Fruit fly (Drosophila melanogaster): ENCODE measurements around the gene ND-ASHI.

The ND-ASHI gene

dm6 chrX:6702028-6702433, 23.1 kb upstream of the ND-ASHI start (continued):
- TF ChIP-seq CG10462 (GFP tag; optimal IDR thresholded peaks at IDR 0.05) (peak; percentile 36), CG12071 (GFP tag; optimal IDR thresholded peaks at IDR 0.05) (peak; percentile 52), CG16779 (GFP tag; IDR thresholded peaks at IDR 0.05) (no peak), Dbx (GFP tag; IDR thresholded peaks at IDR 0.05) (no peak), CG6272 (GFP tag; IDR thresholded peaks at IDR 0.05) (0 out of 2 replicates have a peak, but pooled peaks have one; percentile 40), gfzf (GFP tag; optimal IDR thresholded peaks at IDR 0.05) (no peak), repo (GFP tag; optimal IDR thresholded peaks at IDR 0.05) (peak; percentile 33), MTF-1 (GFP tag; optimal IDR thresholded peaks at IDR 0.05; ENCODE audit: borderline replicate concordance) (peak; percentile 29), ap (GFP tag; IDR thresholded peaks at IDR 0.05) (0 out of 2 replicates have a peak, but pooled peaks have one; percentile 25), toy (GFP tag; IDR thresholded peaks at IDR 0.05) (no peak), CG13894 (tag; optimal IDR thresholded peaks at IDR 0.05) (no peak), wdn (GFP tag; IDR thresholded peaks at IDR 0.05) (no peak), Bdp1 (GFP tag; optimal IDR thresholded peaks at IDR 0.05) (no peak), p53 (GFP tag; optimal IDR thresholded peaks at IDR 0.05) (no peak), pho (GFP tag; optimal IDR thresholded peaks at IDR 0.05) (no peak), stwl (tag; optimal IDR thresholded peaks at IDR 0.05) (no peak), CG1233 (GFP tag; optimal IDR thresholded peaks at IDR 0.05) (peak; percentile 46), NC2β (GFP tag; optimal IDR thresholded peaks at IDR 0.05) (no peak), croc (GFP tag; conservative IDR thresholded peaks at IDR 0.05) (peak; percentile 60; the same call in 1 of the 3 replicates), CG13287 (GFP tag; IDR thresholded peaks at IDR 0.05; ENCODE audit: partially characterized antibody) (no peak), Xrp1 (GFP tag; IDR thresholded peaks at IDR 0.05) (peak; percentile 82), Lpt (GFP tag; optimal IDR thresholded peaks at IDR 0.05) (no peak), CG16863 (GFP tag; optimal IDR thresholded peaks at IDR 0.05) (peak; percentile 40), CG7987 (GFP tag; optimal IDR thresholded peaks at IDR 0.05) (no peak), CG17186 (GFP tag; optimal IDR thresholded peaks at IDR 0.05) (peak; percentile 5), H15 (GFP tag; IDR thresholded peaks at IDR 0.05) (no peak; the same call in 2 of the 3 replicates), CG42726 (GFP tag; IDR thresholded peaks at IDR 0.05; ENCODE audit: partially characterized antibody) (no peak), Gsc (GFP tag; IDR thresholded peaks at IDR 0.05) (no peak), jigr1 (GFP tag; IDR thresholded peaks at IDR 0.05) (peak; percentile 51; the same call in 1 of the 3 replicates), sna (GFP tag; IDR thresholded peaks at IDR 0.05; ENCODE audit: partially characterized antibody) (no peak), D (optimal IDR thresholded peaks at IDR 0.05) (no peak), D (GFP tag; optimal IDR thresholded peaks at IDR 0.05) (peak; percentile 63), Myb (GFP tag; optimal IDR thresholded peaks at IDR 0.05) (no peak), bsh (GFP tag; optimal IDR thresholded peaks at IDR 0.05) (peak; percentile 58 to 80), CkIIα-i1 (GFP tag; IDR thresholded peaks at IDR 0.05) (no peak), Atf3 (GFP tag; optimal IDR thresholded peaks at IDR 0.05) (no peak), danr (GFP tag; IDR thresholded peaks at IDR 0.05) (peak; percentile 18; the same call in 1 of the 2 replicates), Elba2 (GFP tag; optimal IDR thresholded peaks at IDR 0.05) (no peak), disco-r (GFP tag; optimal IDR thresholded peaks at IDR 0.05) (no peak), tna (GFP tag; IDR thresholded peaks at IDR 0.05; ENCODE audit: partially characterized antibody) (no peak), CG9797 (GFP tag; optimal IDR thresholded peaks at IDR 0.05) (no peak), CG11695 (GFP tag; IDR thresholded peaks at IDR 0.05) (peak; percentile 77), psq (GFP tag; optimal IDR thresholded peaks at IDR 0.05) (no peak), Xbp1 (GFP tag; optimal IDR thresholded peaks at IDR 0.05) (peak; percentile 67), bbx (GFP tag; IDR thresholded peaks at IDR 0.05; ENCODE audit: partially characterized antibody) (no peak), sima (GFP tag; optimal IDR thresholded peaks at IDR 0.05) (no peak), CG15514 (GFP tag; optimal IDR thresholded peaks at IDR 0.05) (peak; percentile 17), Fer2 (tag; optimal IDR thresholded peaks at IDR 0.05) (no peak), rib (GFP tag; IDR thresholded peaks at IDR 0.05) (no peak), CG5180 (GFP tag; optimal IDR thresholded peaks at IDR 0.05) (peak; percentile 66), CG5953 (GFP tag; IDR thresholded peaks at IDR 0.05) (peak; percentile 59; the same call in 1 of the 2 replicates)

All from whole organism, embryonic.